Worm (Caenorhabditis elegans): ENCODE data around the gene asb-1.

The asb-1 gene

ce11 chrIII:4595771-4596227 lies at the start of gene asb-1:
asb-1 (minus strand) TSS chrIII:4595821.
- TF ChIP-seq hlh-6 (tag; optimal IDR thresholded peaks at IDR 0.05) (no peak), sox-2 (GFP tag; IDR thresholded peaks at IDR 0.05) (no peak), dmd-4 (tag; optimal IDR thresholded peaks at IDR 0.05; ENCODE audit: borderline replicate concordance) (no peak), ztf-16 (tag; optimal IDR thresholded peaks at IDR 0.05) (no peak), T23F11.4 (GFP tag; optimal IDR thresholded peaks at IDR 0.05) (no peak), hlh-30 (tag; optimal IDR thresholded peaks at IDR 0.05; ENCODE audit: insufficient read depth) (no peak), ceh-18 (tag; optimal IDR thresholded peaks at IDR 0.05) (no peak), pag-3 (tag; optimal IDR thresholded peaks at IDR 0.05; ENCODE audit: borderline replicate concordance) (no peak), fkh-10 (GFP tag; optimal IDR thresholded peaks at IDR 0.05) (no peak), pros-1 (tag; optimal IDR thresholded peaks at IDR 0.05) (no peak)

ce11 chrIII:4643262-4643661 lies 47.6 kb upstream of the asb-1 start, which contains the start of gene pfas-1:
pfas-1 (minus strand) TSS chrIII:4643310.
- TF ChIP-seq ceh-30 (tag; optimal IDR thresholded peaks at IDR 0.05) (no peak), pax-1 (tag; optimal IDR thresholded peaks at IDR 0.05) (no peak), lim-6 (tag; optimal IDR thresholded peaks at IDR 0.05) (no peak), F13H6.1 (tag; optimal IDR thresholded peaks at IDR 0.05) (no peak), ceh-2 (tag; optimal IDR thresholded peaks at IDR 0.05) (no peak), madf-2 (tag; optimal IDR thresholded peaks at IDR 0.05) (no peak), pqm-1 (tag; optimal IDR thresholded peaks at IDR 0.05) (no peak), unc-3 (GFP tag; conservative IDR thresholded peaks at IDR 0.05) (no peak), unc-3 (tag; optimal IDR thresholded peaks at IDR 0.05) (no peak), elt-4 (tag; optimal IDR thresholded peaks at IDR 0.05) (no peak), K09A11.1 (tag; optimal IDR thresholded peaks at IDR 0.05; ENCODE audit: insufficient read depth) (no peak), ceh-18 (tag; optimal IDR thresholded peaks at IDR 0.05) (no peak), che-1 (tag; optimal IDR thresholded peaks at IDR 0.05) (no peak), hlh-6 (tag; optimal IDR thresholded peaks at IDR 0.05) (no peak), ceh-24 (tag; optimal IDR thresholded peaks at IDR 0.05) (no peak)

DNA sequence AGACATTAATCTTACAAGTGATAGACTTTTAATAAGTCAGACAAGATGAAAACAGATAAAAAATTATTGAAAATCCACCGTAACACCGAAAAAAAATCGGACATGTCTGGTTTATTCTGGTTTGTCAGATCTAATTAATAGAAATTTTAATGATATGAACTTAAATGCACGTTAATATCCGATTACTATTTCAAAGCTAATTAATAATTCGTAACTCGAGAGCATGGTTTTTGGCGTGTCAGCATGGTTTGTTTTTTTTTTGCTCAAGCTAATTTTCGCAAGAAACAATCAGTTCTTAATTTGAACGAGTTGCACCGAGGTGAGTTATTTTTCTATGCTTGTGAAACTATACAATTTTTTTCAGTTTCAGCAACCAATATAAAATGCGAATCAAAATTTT lies 39.3 kb upstream of the asb-1 start, which contains the start of gene clec-153:
TSS of gene clec-153 (plus strand) at position 301 of the 400 bp plus-strand sequence.
- TF ChIP-seq ceh-9 (tag; optimal IDR thresholded peaks at IDR 0.05): no peak
- no peak for TF ChIP-seq eyg-1 (tag; optimal IDR thresholded peaks at IDR 0.05)
- TF ChIP-seq pha-2 (tag; optimal IDR thresholded peaks at IDR 0.05): no peak
- no peak for TF ChIP-seq ceh-6 (GFP tag; optimal IDR thresholded peaks at IDR 0.05)

DNA sequence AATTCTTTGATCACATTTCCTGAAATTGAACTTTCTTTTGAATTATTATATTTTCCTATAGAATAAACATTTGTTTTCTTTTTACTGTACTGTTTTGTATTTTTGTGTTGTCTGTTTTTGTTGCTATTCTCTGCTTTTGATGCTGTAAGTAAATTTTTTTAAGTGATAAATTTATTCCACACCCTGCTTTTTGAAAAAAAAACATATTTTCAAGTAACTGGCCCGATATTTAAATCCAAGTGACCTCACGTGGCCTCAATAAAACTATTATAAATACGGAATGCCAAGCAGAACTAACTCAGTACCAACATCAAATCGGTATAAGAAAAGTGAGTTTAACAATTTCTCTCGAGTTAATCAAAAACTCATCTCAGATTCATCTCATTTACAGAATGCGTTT lies 32.5 kb upstream of the asb-1 start, which contains the start of gene clec-151:
TSS of gene clec-151 (plus strand) at position 301 of the 400 bp plus-strand sequence.
- TF ChIP-seq pat-9 (tag; optimal IDR thresholded peaks at IDR 0.05) (no peak), sox-4 (tag; optimal IDR thresholded peaks at IDR 0.05) (no peak), Y22D7AL.16 (tag; optimal IDR thresholded peaks at IDR 0.05) (no peak), ceh-18 (tag; optimal IDR thresholded peaks at IDR 0.05) (no peak), hlh-8 (tag; optimal IDR thresholded peaks at IDR 0.05) (no peak), hlh-6 (tag; optimal IDR thresholded peaks at IDR 0.05) (no peak), pag-3 (tag; optimal IDR thresholded peaks at IDR 0.05; ENCODE audit: borderline replicate concordance) (no peak), pax-1 (tag; optimal IDR thresholded peaks at IDR 0.05) (no peak), unc-3 (GFP tag; conservative IDR thresholded peaks at IDR 0.05) (no peak), unc-3 (tag; optimal IDR thresholded peaks at IDR 0.05) (no peak), ceh-14 (tag; optimal IDR thresholded peaks at IDR 0.05) (no peak), ztf-16 (tag; optimal IDR thresholded peaks at IDR 0.05) (no peak), gmeb-2 (tag; optimal IDR thresholded peaks at IDR 0.05) (no peak), nhr-11 (tag; optimal IDR thresholded peaks at IDR 0.05) (no peak), ceh-31 (tag; optimal IDR thresholded peaks at IDR 0.05) (no peak), madf-2 (tag; optimal IDR thresholded peaks at IDR 0.05) (no peak), ceh-6 (GFP tag; optimal IDR thresholded peaks at IDR 0.05) (no peak), nfya-1 (tag; optimal IDR thresholded peaks at IDR 0.05) (no peak)

Measured in whole organism, late embryonic.